Fruit fly (Drosophila melanogaster): ENCODE data around the gene CG18754.

Gene CG18754

dm6 chr3R:23709508-23710208 is 25.8 kb downstream of the CG18754 start, which contains the start of gene CG10301 (continued):
- TF ChIP-seq CG4707 (GFP tag; optimal IDR thresholded peaks at IDR 0.05), result peak; percentile 21
- no peak for TF ChIP-seq tup (GFP tag; optimal IDR thresholded peaks at IDR 0.05)
- TF ChIP-seq TFAM (GFP tag; optimal IDR thresholded peaks at IDR 0.05), result no peak
- TF ChIP-seq eyg (GFP tag; optimal IDR thresholded peaks at IDR 0.05), result no peak
- no peak for TF ChIP-seq chinmo (GFP tag; IDR thresholded peaks at IDR 0.05; ENCODE audit: partially characterized antibody)
- no peak for TF ChIP-seq pho (GFP tag; optimal IDR thresholded peaks at IDR 0.05)
- peak; percentile 8 for TF ChIP-seq Nf-YB (GFP tag; optimal IDR thresholded peaks at IDR 0.05)
- no peak for TF ChIP-seq CG17912 (GFP tag; optimal IDR thresholded peaks at IDR 0.05)
- TF ChIP-seq CG32532 (GFP tag; IDR thresholded peaks at IDR 0.05), result no peak
- TF ChIP-seq CG9797 (GFP tag; optimal IDR thresholded peaks at IDR 0.05), result no peak
- no peak for TF ChIP-seq bowl (GFP tag; IDR thresholded peaks at IDR 0.05)
- TF ChIP-seq CG3163 (GFP tag; optimal IDR thresholded peaks at IDR 0.05), result no peak
- no peak for TF ChIP-seq CG15479 (GFP tag; optimal IDR thresholded peaks at IDR 0.05)
- TF ChIP-seq CG3407 (GFP tag; optimal IDR thresholded peaks at IDR 0.05), result peak; percentile 42
- TF ChIP-seq klu (GFP tag; IDR thresholded peaks at IDR 0.05), result no peak
- no peak for TF ChIP-seq MTF-1 (GFP tag; optimal IDR thresholded peaks at IDR 0.05; ENCODE audit: borderline replicate concordance)
- no peak for TF ChIP-seq CG9932 (GFP tag; IDR thresholded peaks at IDR 0.05)
- no peak for TF ChIP-seq luna (GFP tag; optimal IDR thresholded peaks at IDR 0.05)
- TF ChIP-seq CG15601 (tag; optimal IDR thresholded peaks at IDR 0.05), result peak; percentile 67
- no peak for TF ChIP-seq CG12744 (GFP tag; optimal IDR thresholded peaks at IDR 0.05)
- TF ChIP-seq Pdp1 (GFP tag; optimal IDR thresholded peaks at IDR 0.05), result peak; percentile 21 to 34
- no peak for TF ChIP-seq tna (GFP tag; IDR thresholded peaks at IDR 0.05; ENCODE audit: partially characterized antibody)
- TF ChIP-seq H15 (GFP tag; IDR thresholded peaks at IDR 0.05), result peak; percentile 52; the same call in 1 of the 3 replicates
- TF ChIP-seq Hr51 (GFP tag; optimal IDR thresholded peaks at IDR 0.05), result peak; percentile 1 to 53
- no peak for TF ChIP-seq CG3995 (GFP tag; optimal IDR thresholded peaks at IDR 0.05)
- TF ChIP-seq gsb-n (tag; optimal IDR thresholded peaks at IDR 0.05), result peak; percentile 48
- TF ChIP-seq Adf1 (GFP tag; IDR thresholded peaks at IDR 0.05), result no peak
- no peak for TF ChIP-seq pita (GFP tag; optimal IDR thresholded peaks at IDR 0.05)
- peak; percentile 36; the same call in 1 of the 2 replicates for TF ChIP-seq ssp (GFP tag; IDR thresholded peaks at IDR 0.05)
- peak; percentile 53 for TF ChIP-seq twi (tag; optimal IDR thresholded peaks at IDR 0.05)
- peak; percentile 10 for TF ChIP-seq Side (GFP tag; optimal IDR thresholded peaks at IDR 0.05)
- peak; percentile 10 for TF ChIP-seq wek (GFP tag; optimal IDR thresholded peaks at IDR 0.05)
- peak; percentile 97 for TF ChIP-seq sens (GFP tag)
- TF ChIP-seq CG6175 (GFP tag; IDR thresholded peaks at IDR 0.05), result no peak
- TF ChIP-seq NFAT (GFP tag; IDR thresholded peaks at IDR 0.05), result no peak
- peak; percentile 25; the same call in 1 of the 2 replicates for TF ChIP-seq Gsc (GFP tag; IDR thresholded peaks at IDR 0.05)
- TF ChIP-seq CG8478 (optimal IDR thresholded peaks at IDR 0.05), result no peak
- TF ChIP-seq B-H2 (GFP tag; optimal IDR thresholded peaks at IDR 0.05), result no peak
- TF ChIP-seq ab (GFP tag; optimal IDR thresholded peaks at IDR 0.05), result no peak
- TF ChIP-seq ttk (GFP tag; IDR thresholded peaks at IDR 0.05), result 0 out of 2 replicates have a peak, but pooled peaks have one; percentile 12
- no peak for TF ChIP-seq CG31224 (GFP tag; IDR thresholded peaks at IDR 0.05)
- TF ChIP-seq CG13424 (tag; optimal IDR thresholded peaks at IDR 0.05), result peak; percentile 60
- no peak for TF ChIP-seq BEAF-32 (GFP tag; optimal IDR thresholded peaks at IDR 0.05)
- no peak for TF ChIP-seq fru (optimal IDR thresholded peaks at IDR 0.05)
- TF ChIP-seq CG14965 (GFP tag; optimal IDR thresholded peaks at IDR 0.05; ENCODE audit: borderline replicate concordance), result no peak
- TF ChIP-seq CG10565 (GFP tag; optimal IDR thresholded peaks at IDR 0.05), result no peak
- peak; percentile 40 for TF ChIP-seq Lhr (GFP tag; optimal IDR thresholded peaks at IDR 0.05)
- peak; percentile 76 for TF ChIP-seq CG10959 (GFP tag; IDR thresholded peaks at IDR 0.05)
- TF ChIP-seq fu2 (GFP tag; optimal IDR thresholded peaks at IDR 0.05), result no peak
- no peak for TF ChIP-seq sna (GFP tag; IDR thresholded peaks at IDR 0.05; ENCODE audit: partially characterized antibody)
